Worm (Caenorhabditis elegans) whole organism, mixed stage, embryonic: ENCODE measurements around the gene nta-1.

ENCODE experiments used
- lin-13 ChIP-seq: fragments of 150-350 bp; optimal IDR thresholded peaks from 2 replicates; lab custom pipeline; 2014; ENCODE audit warnings: missing biosample characterization, missing genetic modification characterization
- sptf-1 ChIP-seq: sonication (generic microtip); optimal IDR thresholded peaks from 2 replicates; lab custom pipeline; 2017; ENCODE audit warnings: mild to moderate bottlenecking, missing genetic modification characterization, moderate library complexity, missing compliant biosample characterization
- unc-62 ChIP-seq: fragments of 150-350 bp; optimal IDR thresholded peaks from 2 replicates; lab custom pipeline; 2014; ENCODE audit warnings: missing biosample characterization, missing genetic modification reagents, missing genetic modification characterization
- ztf-11 ChIP-seq: fragments of 150-350 bp; optimal IDR thresholded peaks from 2 replicates; lab custom pipeline; 2014; ENCODE audit warnings: missing biosample characterization, missing genetic modification characterization

DNA sequence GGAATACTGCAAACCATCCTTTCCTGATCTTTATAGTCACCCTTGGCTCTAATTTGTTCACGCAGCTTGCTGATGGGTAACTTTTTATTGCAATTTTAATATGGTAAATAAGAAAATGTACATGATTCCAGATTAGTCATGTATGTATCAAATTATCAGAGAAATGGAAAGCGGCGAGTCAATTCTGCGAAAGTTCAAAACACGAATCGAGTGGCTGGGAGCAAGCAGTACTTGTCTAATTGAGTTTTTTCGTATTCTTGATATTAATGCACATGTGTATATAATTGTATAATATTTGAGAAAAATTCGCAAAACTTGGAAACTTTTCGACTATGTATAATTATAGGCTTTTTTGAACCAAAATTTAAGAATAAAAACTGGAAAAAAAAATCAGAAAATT, 15.4 kb upstream of the nta-1 start, which contains the start of gene T24E12.12:
- TF ChIP-seq ztf-11 (tag; lab: Kevin White, UChicago) = no peak
- no peak for TF ChIP-seq lin-13 (tag; lab: Kevin White, UChicago)
- TF ChIP-seq unc-62 = no peak
- TF ChIP-seq sptf-1 (tag; lab: Kevin White, UChicago) = no peak
